Fruit fly (Drosophila melanogaster) whole organism, embryonic: Measurements from ENCODE around the gene CG1233.

Experiments
- CG10366 ChIP-seq: fragments of 200-800 bp; sonication (Bioruptor generic); IDR thresholded peaks from 2 replicates; pipeline ENCODE4 v1.3.6; 2022; ENCODE audit warnings: missing biosample characterization, missing genetic modification characterization
- CG10462 ChIP-seq: fragments of 200-800 bp; sonication (Bioruptor generic); optimal IDR thresholded peaks from 2 replicates; lab custom pipeline; 2016; ENCODE audit warnings: missing biosample characterization, missing genetic modification characterization
- CG10565 ChIP-seq: fragments of 200-800 bp; sonication (Bioruptor generic); optimal IDR thresholded peaks from 3 replicates; lab custom pipeline; 2016; ENCODE audit warnings: missing biosample characterization, mild to moderate bottlenecking, missing genetic modification characterization
- CG11085 ChIP-seq: fragments of 200-800 bp; sonication (Bioruptor generic); IDR thresholded peaks from 2 replicates; pipeline ENCODE4 v1.3.6; 2022; ENCODE audit warnings: missing biosample characterization, missing genetic modification characterization
- CG14050 ChIP-seq: fragments of 200-800 bp; sonication (Bioruptor generic); IDR thresholded peaks from 3 replicates; pipeline ENCODE4 v1.3.6; 2022; ENCODE audit warnings: missing biosample characterization, missing genetic modification characterization
- CG14860 ChIP-seq: fragments of 200-800 bp; sonication (Bioruptor generic); IDR thresholded peaks from 3 replicates; pipeline ENCODE4 v1.3.6; 2022; ENCODE audit warnings: missing biosample characterization, missing genetic modification characterization; ENCODE audit not compliant: partially characterized antibody
- CG15073 ChIP-seq: fragments of 200-800 bp; sonication (Bioruptor generic); optimal IDR thresholded peaks from 2 replicates; lab custom pipeline; 2016; ENCODE audit warnings: missing biosample characterization, missing genetic modification characterization
- CG15514 ChIP-seq: fragments of 200-800 bp; sonication (Bioruptor generic); optimal IDR thresholded peaks from 3 replicates; lab custom pipeline; 2017; ENCODE audit warnings: missing biosample characterization, missing genetic modification characterization, mild to moderate bottlenecking, moderate library complexity, missing genetic modification reagents
- CG15601 ChIP-seq: fragments of 200-800 bp; sonication (Bioruptor generic); optimal IDR thresholded peaks from 3 replicates; lab custom pipeline; 2019; ENCODE audit warnings: missing biosample characterization, mild to moderate bottlenecking, missing genetic modification characterization, moderate library complexity
- CG16779 ChIP-seq: fragments of 200-800 bp; sonication (Bioruptor generic); IDR thresholded peaks from 2 replicates; pipeline ENCODE4 v1.3.6; 2022; ENCODE audit warnings: missing biosample characterization, missing genetic modification characterization
- CG17829 ChIP-seq: fragments of 200-800 bp; optimal IDR thresholded peaks from 2 replicates; lab custom pipeline; 2019; ENCODE audit warnings: missing biosample characterization, mild to moderate bottlenecking, missing genetic modification characterization, moderate library complexity
- CG17912 ChIP-seq: fragments of 200-800 bp; sonication (Bioruptor generic); optimal IDR thresholded peaks from 2 replicates; lab custom pipeline; 2018; ENCODE audit warnings: missing biosample characterization, mild to moderate bottlenecking, missing genetic modification characterization
- CG31388 ChIP-seq: fragments of 200-800 bp; sonication (Bioruptor generic); optimal IDR thresholded peaks from 2 replicates; lab custom pipeline; 2016; ENCODE audit warnings: missing biosample characterization, missing genetic modification characterization
- CG34376 ChIP-seq: fragments of 200-800 bp; sonication (Bioruptor generic); optimal IDR thresholded peaks from 2 replicates; lab custom pipeline; 2018; ENCODE audit warnings: missing biosample characterization, mild to moderate bottlenecking, missing genetic modification characterization
- CG5953 ChIP-seq: fragments of 200-800 bp; sonication (Bioruptor generic); IDR thresholded peaks from 2 replicates; pipeline ENCODE4 v1.3.6; 2022; ENCODE audit warnings: missing biosample characterization, missing genetic modification characterization
- CG6765 ChIP-seq: fragments of 200-800 bp; sonication (Bioruptor generic); optimal IDR thresholded peaks from 3 replicates; lab custom pipeline; 2017; ENCODE audit warnings: missing biosample characterization, mild to moderate bottlenecking, missing genetic modification characterization
- CG6791 ChIP-seq: fragments of 200-800 bp; sonication (Bioruptor generic); IDR thresholded peaks from 3 replicates; pipeline ENCODE4 v1.3.6; 2022; ENCODE audit warnings: missing biosample characterization, missing genetic modification characterization; ENCODE audit not compliant: partially characterized antibody
- CG6854 ChIP-seq: fragments of 200-800 bp; sonication (Bioruptor generic); optimal IDR thresholded peaks from 3 replicates; lab custom pipeline; 2017; ENCODE audit warnings: missing biosample characterization, mild to moderate bottlenecking, missing genetic modification characterization
- CG7987 ChIP-seq: fragments of 200-800 bp; sonication (Bioruptor generic); optimal IDR thresholded peaks from 2 replicates; lab custom pipeline; 2018; ENCODE audit warnings: missing biosample characterization, mild to moderate bottlenecking, missing genetic modification characterization, moderate library complexity
- CG9817 ChIP-seq: fragments of 200-800 bp; sonication (Bioruptor generic); optimal IDR thresholded peaks from 2 replicates; lab custom pipeline; 2018; ENCODE audit warnings: missing biosample characterization, mild to moderate bottlenecking, missing genetic modification characterization, moderate library complexity
- Dek ChIP-seq: fragments of 200-800 bp; sonication (Bioruptor generic); optimal IDR thresholded peaks from 3 replicates; lab custom pipeline; 2019; ENCODE audit warnings: missing biosample characterization, mild to moderate bottlenecking, missing genetic modification characterization, moderate library complexity
- Dip3 ChIP-seq: fragments of 200-800 bp; sonication (Bioruptor generic); optimal IDR thresholded peaks from 3 replicates; lab custom pipeline; 2016; ENCODE audit warnings: missing biosample characterization, missing genetic modification characterization
- Dref ChIP-seq: fragments of 200-800 bp; sonication (Bioruptor generic); IDR thresholded peaks from 2 replicates; pipeline ENCODE4 v1.3.6; 2022; ENCODE audit warnings: missing biosample characterization, missing genetic modification characterization
- ERR ChIP-seq: fragments of 200-800 bp; sonication (Bioruptor generic); optimal IDR thresholded peaks from 2 replicates; lab custom pipeline; 2016; ENCODE audit warnings: missing biosample characterization, missing genetic modification characterization
- Hmr ChIP-seq: fragments of 200-800 bp; sonication (Bioruptor generic); optimal IDR thresholded peaks from 3 replicates; lab custom pipeline; 2017; ENCODE audit warnings: mild to moderate bottlenecking, missing biosample characterization, missing genetic modification reagents, missing genetic modification characterization
- Max ChIP-seq: fragments of 200-800 bp; sonication (Bioruptor generic); optimal IDR thresholded peaks from 2 replicates; lab custom pipeline; 2016; ENCODE audit warnings: missing biosample characterization, mild to moderate bottlenecking, missing genetic modification characterization
- Med ChIP-seq: fragments of 200-800 bp; sonication (Bioruptor generic); peaks from one replicate; lab custom pipeline; 2016; ENCODE audit warnings: missing biosample characterization, missing genetic modification characterization, mild to moderate bottlenecking, inconsistent platforms, moderate library complexity
- Nf-YC ChIP-seq: fragments of 200-800 bp; optimal IDR thresholded peaks from 3 replicates; lab custom pipeline; 2019; ENCODE audit warnings: missing biosample characterization, mild to moderate bottlenecking, missing genetic modification characterization, moderate library complexity
- Sox100B ChIP-seq: fragments of 200-800 bp; sonication (Bioruptor generic); optimal IDR thresholded peaks from 3 replicates; lab custom pipeline; 2018; ENCODE audit warnings: missing biosample characterization, mild to moderate bottlenecking, missing genetic modification characterization
- Spps ChIP-seq: fragments of 200-800 bp; sonication (Bioruptor generic); optimal IDR thresholded peaks from 2 replicates; lab custom pipeline; 2018; ENCODE audit warnings: missing biosample characterization, mild to moderate bottlenecking, missing genetic modification characterization
- Sry-β ChIP-seq: fragments of 200-800 bp; sonication (Bioruptor generic); optimal IDR thresholded peaks from 2 replicates; lab custom pipeline; 2018; ENCODE audit warnings: missing biosample characterization, mild to moderate bottlenecking, missing genetic modification characterization, moderate library complexity
- Trl ChIP-seq, 3 experiments: fragments of >200 bp in 2 of 3; fragments of 200-800 bp in 1 of 3; sonication (Bioruptor generic) in 1 of 3; optimal IDR thresholded peaks; 2 replicates in 1 of 3; 3 replicates in 2 of 3; lab custom pipeline; 2016 to 2017; ENCODE audit warnings: missing biosample characterization in 1 of 3, missing genetic modification characterization in 1 of 3
- abd-A ChIP-seq: fragments of 200-800 bp; sonication (Bioruptor generic); optimal IDR thresholded peaks from 3 replicates; lab custom pipeline; 2019; ENCODE audit warnings: missing biosample characterization, mild to moderate bottlenecking, missing genetic modification characterization, moderate library complexity
- ase ChIP-seq: fragments of 200-800 bp; sonication (Bioruptor generic); IDR thresholded peaks from 3 replicates; pipeline ENCODE4 v1.3.6; 2022; ENCODE audit warnings: missing biosample characterization, missing genetic modification characterization
- bsh ChIP-seq, 2 experiments: fragments of 200-800 bp; sonication (Bioruptor generic); optimal IDR thresholded peaks; 2 replicates each; lab custom pipeline; 2017 to 2018; ENCODE audit warnings: mild to moderate bottlenecking in 2 of 2, missing biosample characterization in 2 of 2, missing genetic modification characterization in 2 of 2, moderate library complexity in 1 of 2
- chn ChIP-seq: fragments of 200-800 bp; sonication (Bioruptor generic); optimal IDR thresholded peaks from 2 replicates; lab custom pipeline; 2016; ENCODE audit warnings: missing biosample characterization, missing genetic modification characterization
- crc ChIP-seq: fragments of 200-800 bp; sonication (Bioruptor generic); optimal IDR thresholded peaks from 2 replicates; lab custom pipeline; 2016; ENCODE audit warnings: missing biosample characterization, missing genetic modification characterization
- da ChIP-seq: fragments of 200-800 bp; sonication (Bioruptor generic); optimal IDR thresholded peaks from 2 replicates; lab custom pipeline; 2016; ENCODE audit warnings: missing biosample characterization, missing genetic modification characterization
- gro ChIP-seq: fragments of 200-800 bp; sonication (Bioruptor generic); optimal IDR thresholded peaks from 2 replicates; lab custom pipeline; 2016; ENCODE audit warnings: missing biosample characterization, missing genetic modification characterization
- hbn ChIP-seq: fragments of 200-800 bp; sonication (Bioruptor generic); IDR thresholded peaks from 2 replicates; pipeline ENCODE4 v1.3.6; 2022; ENCODE audit warnings: missing biosample characterization, missing genetic modification characterization; ENCODE audit not compliant: partially characterized antibody
- jing ChIP-seq: fragments of 200-800 bp; sonication (Bioruptor generic); optimal IDR thresholded peaks from 2 replicates; lab custom pipeline; 2018; ENCODE audit warnings: missing biosample characterization, mild to moderate bottlenecking, missing genetic modification characterization
- maf-S ChIP-seq: fragments of 200-800 bp; sonication (Bioruptor generic); optimal IDR thresholded peaks from 2 replicates; lab custom pipeline; 2016; ENCODE audit warnings: missing biosample characterization, missing genetic modification characterization
- peb ChIP-seq: fragments of 200-800 bp; sonication (Bioruptor generic); IDR thresholded peaks from 2 replicates; pipeline ENCODE4 v1.3.6; 2022; ENCODE audit warnings: missing biosample characterization, missing genetic modification characterization
- pros ChIP-seq: fragments of 200-800 bp; sonication (Bioruptor generic); optimal IDR thresholded peaks from 3 replicates; lab custom pipeline; 2019; ENCODE audit warnings: missing biosample characterization, mild to moderate bottlenecking, missing genetic modification characterization, moderate library complexity
- sc ChIP-seq, 3 experiments: fragments of >200 bp in 2 of 3; fragments of 200-800 bp in 1 of 3; sonication (Bioruptor generic) in 1 of 3; optimal IDR thresholded peaks; 2 replicates in 2 of 3; 3 replicates in 1 of 3; lab custom pipeline; 2017; ENCODE audit warnings: mild to moderate bottlenecking in 1 of 3, missing biosample characterization in 1 of 3, missing genetic modification characterization in 1 of 3, missing genetic modification reagents in 1 of 3
- so ChIP-seq: fragments of 200-800 bp; sonication (Bioruptor generic); IDR thresholded peaks from 3 replicates; pipeline ENCODE4 v1.3.6; 2022; ENCODE audit warnings: missing biosample characterization, missing genetic modification characterization
- sob ChIP-seq: fragments of 200-800 bp; sonication (Bioruptor generic); IDR thresholded peaks from 2 replicates; pipeline ENCODE4 v1.3.6; 2022; ENCODE audit warnings: missing biosample characterization, missing genetic modification characterization
- usp ChIP-seq: fragments of >200 bp; optimal IDR thresholded peaks from 2 replicates; lab custom pipeline; 2017; ENCODE audit warnings: missing biosample characterization, missing genetic modification characterization
- zf30C ChIP-seq: fragments of 200-800 bp; sonication (Bioruptor generic); optimal IDR thresholded peaks from 3 replicates; lab custom pipeline; 2018; ENCODE audit warnings: missing biosample characterization, mild to moderate bottlenecking, missing genetic modification characterization

CG1233 gene

DNA sequence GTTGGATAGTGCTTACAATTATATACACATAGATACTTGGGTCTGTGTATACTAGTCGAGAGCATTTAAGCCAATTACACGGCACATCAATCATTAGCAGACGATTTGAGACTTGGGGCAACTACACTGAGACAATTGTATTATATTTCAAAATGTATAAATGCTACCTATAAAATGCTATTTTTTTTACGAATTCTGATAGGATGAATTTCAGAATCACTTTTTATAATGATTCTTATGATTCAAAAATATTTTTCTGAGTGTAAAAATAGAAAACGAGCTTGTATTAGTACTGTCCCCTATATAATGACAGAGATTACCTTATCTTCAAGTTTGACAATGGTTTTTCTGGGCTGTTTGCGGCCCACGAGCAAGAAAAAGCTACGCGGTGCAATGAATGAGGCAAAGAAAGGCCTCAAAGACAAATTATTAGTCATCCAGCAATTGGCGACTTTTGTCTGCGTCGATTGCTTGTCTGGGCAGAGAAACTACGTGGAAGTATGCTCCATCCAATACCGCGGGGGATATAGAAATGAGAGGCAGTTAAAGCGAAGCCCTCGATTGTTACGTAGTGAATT is 10.5 kb upstream of the CG1233 start (continued):
- TF ChIP-seq Sry-β (no peak), crc (peak; percentile 67), CG6791 (GFP tag; lab: Robert Waterston, UW) (no peak), so (peak; percentile 69; the same call in 1 of the 3 replicates), sob (GFP tag; lab: Robert Waterston, UW) (peak; percentile 91), pros (GFP tag; lab: Kevin White, UChicago) (no peak), CG10366 (GFP tag; lab: Robert Waterston, UW) (peak; percentile 65), CG34376 (GFP tag; lab: Kevin White, UChicago) (no peak), chn (peak; percentile 0), CG5953 (GFP tag; lab: Robert Waterston, UW) (peak; percentile 66), CG6765 (no peak), CG10565 (GFP tag; lab: Kevin White, UChicago) (no peak), Max (GFP tag; lab: Kevin White, UChicago) (peak; percentile 36), CG15601 (tag; lab: Kevin White, UChicago) (no peak), maf-S (GFP tag; lab: Kevin White, UChicago) (peak; percentile 32), CG9817 (tag; lab: Kevin White, UChicago) (peak; percentile 45), jing (GFP tag; lab: Kevin White, UChicago) (no peak), abd-A (tag; lab: Kevin White, UChicago) (no peak), usp (GFP tag; lab: Kevin White, UChicago) (no peak), ERR (peak; percentile 35), peb (GFP tag; lab: Robert Waterston, UW) (peak; percentile 67), CG15514 (GFP tag; lab: Kevin White, UChicago) (peak; percentile 43), zf30C (peak; percentile 58), Hmr (peak; percentile 66), CG14050 (GFP tag; lab: Robert Waterston, UW) (peak; percentile 45; the same call in 1 of the 3 replicates), gro (GFP tag; lab: Kevin White, UChicago) (peak; percentile 64), bsh (GFP tag; optimal IDR thresholded peaks at IDR 0.05; lab: Kevin White, UChicago) (peak in 1 of 2 experiments; percentile 70), sc (optimal IDR thresholded peaks at IDR 0.05; lab: Kevin White, UChicago) (no peak), sc (GFP tag; optimal IDR thresholded peaks at IDR 0.05; lab: Kevin White, UChicago) (peak; percentile 12), CG15073 (GFP tag; lab: Kevin White, UChicago) (no peak), CG14860 (no peak), Dip3 (GFP tag; lab: Kevin White, UChicago) (peak; percentile 58), Sox100B (no peak), Dek (tag; lab: Kevin White, UChicago) (peak; percentile 64), CG10462 (GFP tag; lab: Kevin White, UChicago) (no peak), CG11085 (peak; percentile 70), CG17912 (GFP tag; lab: Kevin White, UChicago) (no peak), hbn (GFP tag; lab: Robert Waterston, UW) (no peak), Trl (optimal IDR thresholded peaks at IDR 0.05; lab: Kevin White, UChicago) (no peak), Trl (GFP tag; optimal IDR thresholded peaks at IDR 0.05; lab: Kevin White, UChicago) (peak; percentile 39), CG16779 (GFP tag; lab: Robert Waterston, UW) (no peak), CG7987 (GFP tag; lab: Kevin White, UChicago) (no peak), CG17829 (peak; percentile 75), Nf-YC (no peak), Dref (GFP tag; lab: Robert Waterston, UW) (no peak), da (no peak), Med (GFP tag; lab: Kevin White, UChicago) (peak; percentile 92), CG6854 (GFP tag; lab: Kevin White, UChicago) (peak; percentile 0), ase (GFP tag; lab: Robert Waterston, UW) (peak; percentile 69; the same call in 2 of the 3 replicates), CG31388 (GFP tag; lab: Kevin White, UChicago) (peak; percentile 42), Spps (tag; lab: Kevin White, UChicago) (peak; percentile 58)
